Worm (Caenorhabditis elegans) whole organism, young adult: ENCODE results near the gene F22F4.4.

ENCODE experiments used
- B0261.1 ChIP-seq: sonication (generic microtip); optimal IDR thresholded peaks from 2 replicates; lab custom pipeline; 2016; ENCODE audit warnings: mild to moderate bottlenecking, missing genetic modification characterization, moderate library complexity, missing compliant biosample characterization
- B0336.3 ChIP-seq: fragments of 200-800 bp; sonication (Bioruptor generic); IDR thresholded peaks from 2 replicates; pipeline ENCODE4 v1.3.6; 2022; ENCODE audit warnings: missing genetic modification characterization, missing compliant biosample characterization
- D2030.7 ChIP-seq: fragments of 200-800 bp; sonication (Bioruptor generic); IDR thresholded peaks from 2 replicates; pipeline ENCODE4 v1.3.6; 2022; ENCODE audit warnings: missing genetic modification reagents, missing genetic modification characterization, missing compliant biosample characterization
- F23B12.7 ChIP-seq: sonication (generic microtip); optimal IDR thresholded peaks from 2 replicates; lab custom pipeline; 2017; ENCODE audit warnings: missing genetic modification characterization, mild to moderate bottlenecking, missing compliant biosample characterization, antibody characterized with exemption, moderate library complexity; ENCODE audit not compliant: insufficient read depth
- F49E8.2 ChIP-seq: sonication (generic microtip); optimal IDR thresholded peaks from 3 replicates; lab custom pipeline; 2017; ENCODE audit warnings: missing genetic modification characterization, mild to moderate bottlenecking, missing compliant biosample characterization, antibody characterized with exemption, moderate library complexity; ENCODE audit not compliant: insufficient read depth
- Y56A3A.18 ChIP-seq: fragments of 200-800 bp; sonication (Bioruptor generic); IDR thresholded peaks from 2 replicates; pipeline ENCODE4 v1.3.6; 2022; ENCODE audit warnings: missing genetic modification reagents, missing genetic modification characterization, missing compliant biosample characterization
- Y95B8A.8 ChIP-seq: fragments of 200-800 bp; sonication (Bioruptor generic); IDR thresholded peaks from 2 replicates; pipeline ENCODE4 v1.3.6; 2022; ENCODE audit warnings: missing genetic modification reagents, missing genetic modification characterization, missing compliant biosample characterization
- ZK185.1 ChIP-seq: sonication (generic microtip); optimal IDR thresholded peaks from 2 replicates; lab custom pipeline; 2016; ENCODE audit warnings: mild to moderate bottlenecking, missing genetic modification characterization, missing compliant biosample characterization; ENCODE audit not compliant: poor library complexity, severe bottlenecking
- aptf-2 ChIP-seq: fragments of 200-800 bp; sonication (Bioruptor generic); conservative IDR thresholded peaks from 2 replicates; pipeline ENCODE4 v1.3.6; 2022; ENCODE audit warnings: missing genetic modification reagents, missing genetic modification characterization, missing compliant biosample characterization
- aptf-3 ChIP-seq: fragments of 200-800 bp; sonication (Bioruptor generic); IDR thresholded peaks from 2 replicates; pipeline ENCODE4 v1.3.6; 2022; ENCODE audit warnings: missing genetic modification characterization, missing compliant biosample characterization
- attf-5 ChIP-seq: fragments of 200-800 bp; sonication (Bioruptor generic); optimal IDR thresholded peaks from 2 replicates; lab custom pipeline; 2018; ENCODE audit warnings: mild to moderate bottlenecking, missing genetic modification characterization, missing compliant biosample characterization
- bed-2 ChIP-seq: fragments of 200-800 bp; sonication (Bioruptor generic); IDR thresholded peaks from 2 replicates; pipeline ENCODE4 v1.3.6; 2022; ENCODE audit warnings: missing genetic modification reagents, missing genetic modification characterization, missing compliant biosample characterization
- ceh-40 ChIP-seq: fragments of 200-800 bp; sonication (Bioruptor generic); IDR thresholded peaks from 2 replicates; pipeline ENCODE4 v1.3.6; 2022; ENCODE audit warnings: missing genetic modification characterization, missing compliant biosample characterization
- ceh-91 ChIP-seq: fragments of 200-800 bp; sonication (Bioruptor generic); IDR thresholded peaks from 2 replicates; pipeline ENCODE4 v1.3.6; 2022; ENCODE audit warnings: missing genetic modification reagents, missing genetic modification characterization, missing compliant biosample characterization
- dpl-1 ChIP-seq: fragments of 150-350 bp; optimal IDR thresholded peaks from 2 replicates; lab custom pipeline; 2014; ENCODE audit warnings: missing biosample characterization, missing genetic modification reagents, missing genetic modification characterization
- hlh-26 ChIP-seq: fragments of 200-800 bp; sonication (Bioruptor generic); conservative IDR thresholded peaks from 2 replicates; pipeline ENCODE4 v1.3.6; 2022; ENCODE audit warnings: missing genetic modification reagents, missing genetic modification characterization, missing compliant biosample characterization
- hmg-1.2 ChIP-seq: fragments of 200-800 bp; sonication (Bioruptor generic); IDR thresholded peaks from 2 replicates; pipeline ENCODE4 v1.3.6; 2022; ENCODE audit warnings: missing genetic modification reagents, missing genetic modification characterization, missing compliant biosample characterization
- hsf-1 ChIP-seq: fragments of 200-800 bp; sonication (Bioruptor generic); IDR thresholded peaks from 2 replicates; pipeline ENCODE4 v1.3.6; 2022; ENCODE audit warnings: missing genetic modification reagents, missing genetic modification characterization, missing compliant biosample characterization
- lin-54 ChIP-seq: fragments of 200-800 bp; sonication (Bioruptor generic); optimal IDR thresholded peaks from 2 replicates; lab custom pipeline; 2018; ENCODE audit warnings: mild to moderate bottlenecking, missing genetic modification characterization, missing compliant biosample characterization
- lsl-1 ChIP-seq: fragments of 200-800 bp; sonication (Bioruptor generic); optimal IDR thresholded peaks from 2 replicates; lab custom pipeline; 2018; ENCODE audit warnings: mild to moderate bottlenecking, missing genetic modification characterization, moderate library complexity, missing compliant biosample characterization
- madf-10 ChIP-seq: sonication (generic microtip); optimal IDR thresholded peaks from 2 replicates; lab custom pipeline; 2016; ENCODE audit warnings: mild to moderate bottlenecking, missing genetic modification characterization, missing compliant biosample characterization
- madf-6 ChIP-seq: fragments of 200-800 bp; sonication (Bioruptor generic); IDR thresholded peaks from 2 replicates; pipeline ENCODE4 v1.3.6; 2022; ENCODE audit warnings: missing genetic modification reagents, missing genetic modification characterization, missing compliant biosample characterization
- mel-28 ChIP-seq: sonication (generic microtip); optimal IDR thresholded peaks from 2 replicates; lab custom pipeline; 2016; ENCODE audit warnings: borderline replicate concordance, mild to moderate bottlenecking, missing genetic modification characterization, missing compliant biosample characterization
- nfyb-1 ChIP-seq: fragments of 200-800 bp; sonication (Bioruptor generic); IDR thresholded peaks from 2 replicates; pipeline ENCODE4 v1.3.6; 2022; ENCODE audit warnings: missing genetic modification reagents, missing genetic modification characterization, missing compliant biosample characterization
- nhr-120 ChIP-seq: fragments of 200-800 bp; sonication (Bioruptor generic); IDR thresholded peaks from 2 replicates; pipeline ENCODE4 v1.3.6; 2022; ENCODE audit warnings: missing genetic modification characterization, missing compliant biosample characterization
- nhr-27 ChIP-seq: fragments of 200-800 bp; sonication (Bioruptor generic); optimal IDR thresholded peaks from 2 replicates; lab custom pipeline; 2018; ENCODE audit warnings: mild to moderate bottlenecking, missing genetic modification characterization, moderate library complexity, missing compliant biosample characterization
- rcor-1 ChIP-seq: fragments of 200-800 bp; sonication (Bioruptor generic); IDR thresholded peaks from 2 replicates; pipeline ENCODE4 v1.3.6; 2022; ENCODE audit warnings: missing genetic modification reagents, missing genetic modification characterization, missing compliant biosample characterization
- unc-62 ChIP-seq: fragments of 150-350 bp; optimal IDR thresholded peaks from 2 replicates; lab custom pipeline; 2014; ENCODE audit warnings: missing biosample characterization, missing genetic modification reagents, missing genetic modification characterization
- xnd-1 ChIP-seq: sonication (generic microtip); optimal IDR thresholded peaks from 2 replicates; lab custom pipeline; 2016; ENCODE audit warnings: missing genotype, missing genetic modification reagents, missing genetic modification characterization, missing compliant biosample characterization
- zfh-2 ChIP-seq: fragments of 200-800 bp; sonication (Bioruptor generic); conservative IDR thresholded peaks from 2 replicates; pipeline ENCODE4 v1.3.6; 2022; ENCODE audit warnings: missing genetic modification reagents, missing genetic modification characterization, missing compliant biosample characterization
- ztf-28 ChIP-seq: fragments of 200-800 bp; sonication (Bioruptor generic); IDR thresholded peaks from 2 replicates; pipeline ENCODE4 v1.3.6; 2022; ENCODE audit warnings: missing genetic modification reagents, missing genetic modification characterization, missing compliant biosample characterization
- ztf-6 ChIP-seq: fragments of 200-800 bp; sonication (Bioruptor generic); IDR thresholded peaks from 2 replicates; pipeline ENCODE4 v1.3.6; 2022; ENCODE audit warnings: missing genetic modification reagents, missing genetic modification characterization, missing compliant biosample characterization

F22F4.4 gene

DNA sequence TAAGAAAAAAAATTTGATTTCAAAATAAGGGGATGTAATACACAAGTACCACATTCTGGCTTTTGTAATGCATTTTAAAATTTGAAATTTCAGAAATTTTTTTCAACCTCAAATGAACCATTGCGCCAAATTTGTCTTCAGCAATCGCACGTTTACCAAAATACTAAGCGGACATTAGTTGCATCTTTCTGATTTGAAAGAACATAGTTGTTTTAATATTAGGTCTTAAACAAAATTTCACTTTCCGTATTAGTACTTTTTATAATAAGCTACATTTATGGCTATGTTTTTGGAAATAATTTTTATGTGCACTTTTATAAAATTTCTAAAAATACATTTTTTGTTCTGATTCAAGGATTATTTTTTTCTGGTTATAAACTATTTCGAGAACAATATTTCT lies 2.5 kb upstream of the F22F4.4 start, which contains the start of gene sups-1:
Gene sups-1, plus strand, starts transcription at position 301 of the 400 bp plus-strand sequence.
- no peak for TF ChIP-seq hsf-1

ce11 chrX:6002479-6002878 lies 1.1 kb upstream of the F22F4.4 start:
- no peak for TF ChIP-seq lin-54
- no peak for TF ChIP-seq mel-28
- no peak for TF ChIP-seq B0336.3
- TF ChIP-seq ceh-91 (GFP tag; lab: Robert Waterston, UW), result no peak
- no peak for TF ChIP-seq B0261.1 (tag; lab: Kevin White, UChicago)
- no peak for TF ChIP-seq ZK185.1 (tag; lab: Kevin White, UChicago)
- no peak for TF ChIP-seq ztf-28 (GFP tag; lab: Robert Waterston, UW)
- no peak for TF ChIP-seq Y95B8A.8 (GFP tag; lab: Robert Waterston, UW)
- TF ChIP-seq ceh-40, result no peak
- no peak for TF ChIP-seq hmg-1.2 (GFP tag; lab: Robert Waterston, UW)
- TF ChIP-seq dpl-1 (GFP tag; lab: Kevin White, UChicago), result no peak

ce11 chrX:5999103-5999554 lies 2.2 kb downstream of the F22F4.4 start, which contains the start of gene F22F4.9:
F22F4.9 (minus strand) TSS chrX:5999504.
- TF ChIP-seq B0261.1 (tag; lab: Kevin White, UChicago) (no peak), nhr-27 (no peak), bed-2 (GFP tag; lab: Robert Waterston, UW) (no peak), F23B12.7 (tag; lab: Kevin White, UChicago) (no peak), nfyb-1 (GFP tag; lab: Robert Waterston, UW) (no peak), nhr-120 (GFP tag; lab: Robert Waterston, UW) (no peak), ztf-28 (GFP tag; lab: Robert Waterston, UW) (no peak), hlh-26 (GFP tag; lab: Robert Waterston, UW) (no peak), unc-62 (GFP tag; lab: Kevin White, UChicago) (no peak), ztf-6 (GFP tag; lab: Robert Waterston, UW) (no peak), lsl-1 (GFP tag; lab: Kevin White, UChicago) (no peak), F49E8.2 (tag; lab: Kevin White, UChicago) (no peak), aptf-3 (no peak), madf-10 (tag; lab: Kevin White, UChicago) (no peak), rcor-1 (GFP tag; lab: Robert Waterston, UW) (no peak), attf-5 (GFP tag; lab: Kevin White, UChicago) (no peak)

ce11 chrX:5995613-5996206 lies 5.6 kb downstream of the F22F4.4 start, which contains the start of gene inx-3:
inx-3 (plus strand) TSS chrX:5996156.
- TF ChIP-seq Y56A3A.18 (no peak), bed-2 (GFP tag; lab: Robert Waterston, UW) (0 out of 2 replicates have a peak, but pooled peaks have one; percentile 19), aptf-2 (GFP tag; lab: Robert Waterston, UW) (peak; percentile 48), zfh-2 (GFP tag; lab: Robert Waterston, UW) (peak; percentile 88), xnd-1 (no peak), hmg-1.2 (GFP tag; lab: Robert Waterston, UW) (peak; percentile 33; the same call in 1 of the 2 replicates), madf-6 (GFP tag; lab: Robert Waterston, UW) (peak; percentile 32; the same call in 1 of the 2 replicates), D2030.7 (no peak)
